Worm (Caenorhabditis elegans): ENCODE data around the gene B0218.7.

DNA sequence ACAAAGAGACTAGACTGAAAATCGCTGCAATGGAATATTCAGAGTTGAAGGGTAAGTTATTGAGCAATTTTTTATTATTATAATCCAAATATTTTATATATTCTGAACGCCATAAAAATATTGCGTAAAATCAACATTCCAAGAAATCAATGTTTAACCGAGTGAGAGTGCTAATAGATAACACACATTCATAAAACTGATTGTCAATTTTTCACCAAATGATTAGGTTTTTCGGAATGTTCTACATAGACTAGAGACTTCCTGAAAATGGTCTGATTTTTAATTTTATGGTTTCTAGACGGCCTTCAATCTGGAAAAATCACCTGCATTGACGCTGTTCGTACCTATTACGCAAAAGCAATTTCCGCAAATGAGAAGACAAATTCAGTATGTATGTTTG, 13.2 kb downstream of the B0218.7 start:
- TF ChIP-seq ama-1 (optimal IDR thresholded peaks at IDR 0.05) (no peak), ama-1 (GFP tag; optimal IDR thresholded peaks at IDR 0.05) (no peak), unc-62 (GFP tag; optimal IDR thresholded peaks at IDR 0.05) (no peak), ccch-3 (GFP tag; optimal IDR thresholded peaks at IDR 0.05) (no peak), lin-35 (GFP tag; optimal IDR thresholded peaks at IDR 0.05) (no peak), Y56A3A.18 (GFP tag; IDR thresholded peaks at IDR 0.05) (no peak), Y79H2A.3 (GFP tag; conservative IDR thresholded peaks at IDR 0.05) (no peak), dpl-1 (GFP tag; optimal IDR thresholded peaks at IDR 0.05) (no peak), snpc-4 (GFP tag; optimal IDR thresholded peaks at IDR 0.05) (no peak), snpc-4 (tag; optimal IDR thresholded peaks at IDR 0.05) (no peak), nfyb-1 (GFP tag; IDR thresholded peaks at IDR 0.05) (0 out of 2 replicates have a peak, but pooled peaks have one; percentile 13), aptf-2 (GFP tag; conservative IDR thresholded peaks at IDR 0.05) (no peak), hlh-12 (tag; optimal IDR thresholded peaks at IDR 0.05) (no peak), B0035.1 (tag; optimal IDR thresholded peaks at IDR 0.05) (no peak)

All from whole organism, young adult.